Fruit fly (Drosophila melanogaster): ENCODE measurements around the gene CG4935.

CG4935 gene

dm6 chr2L:16272730-16273129, 10.8 kb downstream of the CG4935 start (continued):
- no peak for TF ChIP-seq Tbp (GFP tag; optimal IDR thresholded peaks at IDR 0.05)
- TF ChIP-seq Xbp1 (GFP tag; optimal IDR thresholded peaks at IDR 0.05): no peak
- no peak for TF ChIP-seq pb (GFP tag; optimal IDR thresholded peaks at IDR 0.05)
- no peak for TF ChIP-seq Trl (optimal IDR thresholded peaks at IDR 0.05)
- no peak for TF ChIP-seq Trl (GFP tag; optimal IDR thresholded peaks at IDR 0.05)
- peak; percentile 71 for TF ChIP-seq CG34376 (GFP tag; optimal IDR thresholded peaks at IDR 0.05)
- peak; percentile 83 for TF ChIP-seq ATbp (GFP tag; optimal IDR thresholded peaks at IDR 0.05)
- peak; percentile 7 for TF ChIP-seq CG12299 (tag; optimal IDR thresholded peaks at IDR 0.05)
- no peak for TF ChIP-seq Jarid2 (GFP tag; optimal IDR thresholded peaks at IDR 0.05)
- TF ChIP-seq row (GFP tag; IDR thresholded peaks at IDR 0.05): no peak
- TF ChIP-seq CG3847 (GFP tag; IDR thresholded peaks at IDR 0.05): no peak
- TF ChIP-seq CG10321 (GFP tag; IDR thresholded peaks at IDR 0.05): no peak
- 0 out of 2 replicates have a peak, but pooled peaks have one; percentile 33 for TF ChIP-seq sob (GFP tag; IDR thresholded peaks at IDR 0.05)
- TF ChIP-seq CG1603 (tag; optimal IDR thresholded peaks at IDR 0.05): peak; percentile 43
- no peak for TF ChIP-seq CG11398 (GFP tag; optimal IDR thresholded peaks at IDR 0.05)
- TF ChIP-seq CG4854 (GFP tag; optimal IDR thresholded peaks at IDR 0.05): no peak
- no peak for TF ChIP-seq CG15073 (GFP tag; optimal IDR thresholded peaks at IDR 0.05)
- peak; percentile 60 for TF ChIP-seq HHEX (GFP tag; optimal IDR thresholded peaks at IDR 0.05)
- peak; percentile 23 for TF ChIP-seq grn (GFP tag; optimal IDR thresholded peaks at IDR 0.05)
- no peak for TF ChIP-seq Elba2 (GFP tag; optimal IDR thresholded peaks at IDR 0.05)
- peak; percentile 80 for TF ChIP-seq lbe (GFP tag; optimal IDR thresholded peaks at IDR 0.05)
- no peak for TF ChIP-seq fru (optimal IDR thresholded peaks at IDR 0.05)
- TF ChIP-seq CG1529 (GFP tag; optimal IDR thresholded peaks at IDR 0.05): peak; percentile 21
- peak; percentile 16 for TF ChIP-seq unpg (GFP tag; optimal IDR thresholded peaks at IDR 0.05)
- TF ChIP-seq wdn (GFP tag; IDR thresholded peaks at IDR 0.05): 0 out of 2 replicates have a peak, but pooled peaks have one; percentile 7
- no peak for TF ChIP-seq Gug (GFP tag; IDR thresholded peaks at IDR 0.05)
- TF ChIP-seq nom (GFP tag; optimal IDR thresholded peaks at IDR 0.05): no peak
- peak; percentile 2 for TF ChIP-seq CG2712 (tag; optimal IDR thresholded peaks at IDR 0.05)
- TF ChIP-seq odd (GFP tag; optimal IDR thresholded peaks at IDR 0.05): peak; percentile 64
- TF ChIP-seq CG2889 (GFP tag; IDR thresholded peaks at IDR 0.05): no peak
- TF ChIP-seq ranshi (GFP tag; IDR thresholded peaks at IDR 0.05): no peak; the same call in 1 of the 2 replicates
- TF ChIP-seq CG14014 (GFP tag; IDR thresholded peaks at IDR 0.05): peak; percentile 46; the same call in 1 of the 2 replicates
- TF ChIP-seq Lpt (GFP tag; optimal IDR thresholded peaks at IDR 0.05): no peak
- peak; percentile 63 for TF ChIP-seq MTF-1 (GFP tag; optimal IDR thresholded peaks at IDR 0.05; ENCODE audit: borderline replicate concordance)
- TF ChIP-seq lab (GFP tag; optimal IDR thresholded peaks at IDR 0.05): peak; percentile 80
- no peak for TF ChIP-seq Mad (GFP tag; optimal IDR thresholded peaks at IDR 0.05)
- no peak for TF ChIP-seq CG8281 (tag; optimal IDR thresholded peaks at IDR 0.05)
- no peak for TF ChIP-seq CG1792 (GFP tag; optimal IDR thresholded peaks at IDR 0.05)
- no peak for TF ChIP-seq yki (optimal IDR thresholded peaks at IDR 0.05)
- TF ChIP-seq ems (GFP tag; optimal IDR thresholded peaks at IDR 0.05): no peak
- no peak for TF ChIP-seq CG10959 (GFP tag; IDR thresholded peaks at IDR 0.05)
- no peak; the same call in 1 of the 2 replicates for TF ChIP-seq seq (GFP tag; IDR thresholded peaks at IDR 0.05)
- peak; percentile 91 for TF ChIP-seq sd (tag; optimal IDR thresholded peaks at IDR 0.05)
- peak; percentile 11; the same call in 1 of the 2 replicates for TF ChIP-seq HLH3B (GFP tag; IDR thresholded peaks at IDR 0.05)
- no peak for TF ChIP-seq dan (GFP tag; IDR thresholded peaks at IDR 0.05)
- no peak for TF ChIP-seq CG4820 (GFP tag; optimal IDR thresholded peaks at IDR 0.05)
- TF ChIP-seq CoRest (tag; optimal IDR thresholded peaks at IDR 0.05): peak; percentile 8
- TF ChIP-seq Scr (GFP tag; IDR thresholded peaks at IDR 0.05; ENCODE audit: partially characterized antibody): no peak
- TF ChIP-seq pnt (GFP tag; optimal IDR thresholded peaks at IDR 0.05): no peak
- TF ChIP-seq grau (tag; optimal IDR thresholded peaks at IDR 0.05): no peak
- no peak for TF ChIP-seq D19B (GFP tag; optimal IDR thresholded peaks at IDR 0.05)
- peak; percentile 71 for TF ChIP-seq CG13296 (GFP tag; optimal IDR thresholded peaks at IDR 0.05)
- no peak for TF ChIP-seq nerfin-2 (GFP tag; IDR thresholded peaks at IDR 0.05; ENCODE audit: partially characterized antibody)
